Worm (Caenorhabditis elegans): Measurements from ENCODE around the gene csr-1.

- TF ChIP-seq nhr-11 (tag; optimal IDR thresholded peaks at IDR 0.05) (no peak), nhr-67 (tag; optimal IDR thresholded peaks at IDR 0.05) (no peak), mdl-1 (tag; optimal IDR thresholded peaks at IDR 0.05) (no peak), snpc-4 (tag; optimal IDR thresholded peaks at IDR 0.05) (no peak), elt-1 (tag; optimal IDR thresholded peaks at IDR 0.05) (no peak), nhr-237 (tag; optimal IDR thresholded peaks at IDR 0.05) (no peak), nhr-12 (tag; optimal IDR thresholded peaks at IDR 0.05) (no peak), unc-62 (GFP tag; optimal IDR thresholded peaks at IDR 0.05) (no peak), ceh-16 (tag; optimal IDR thresholded peaks at IDR 0.05) (no peak), nhr-77 (tag; optimal IDR thresholded peaks at IDR 0.05) (no peak), zag-1 (tag; optimal IDR thresholded peaks at IDR 0.05) (no peak), pha-4 (tag; optimal IDR thresholded peaks at IDR 0.05) (no peak)
These were observed 19.1 kb downstream of the csr-1 start, which contains the start of gene F57H12.6 for ce11 chrIV:7976210-7976609.
